Worm (Caenorhabditis elegans) whole organism, L4/young adult: ENCODE results near the gene F55G7.1.

Experiments used
- dao-5 ChIP-seq: sonication (generic microtip); optimal IDR thresholded peaks from 2 replicates; lab custom pipeline; 2016; ENCODE audit warnings: missing genotype, missing genetic modification characterization, moderate library complexity, missing compliant biosample characterization
- him-1 ChIP-seq: sonication (generic microtip); optimal IDR thresholded peaks from 2 replicates; lab custom pipeline; 2016; ENCODE audit warnings: missing genotype, missing genetic modification reagents, missing genetic modification characterization, missing compliant biosample characterization

- TF ChIP-seq him-1 (no peak), dao-5 (no peak)
Measured at ce11 chrX:11971323-11971722, 47.1 kb downstream of the F55G7.1 start.
